Worm (Caenorhabditis elegans) whole organism, L4/young adult: ENCODE measurements around the gene nhr-119.

ENCODE experiments used
- W03F9.2 ChIP-seq: fragments of 150-350 bp; optimal IDR thresholded peaks from 2 replicates; lab custom pipeline; 2014; ENCODE audit warnings: missing biosample characterization, missing genetic modification characterization
- dao-5 ChIP-seq: sonication (generic microtip); optimal IDR thresholded peaks from 2 replicates; lab custom pipeline; 2016; ENCODE audit warnings: missing genotype, missing genetic modification characterization, moderate library complexity, missing compliant biosample characterization
- him-1 ChIP-seq: sonication (generic microtip); optimal IDR thresholded peaks from 2 replicates; lab custom pipeline; 2016; ENCODE audit warnings: missing genotype, missing genetic modification reagents, missing genetic modification characterization, missing compliant biosample characterization

Gene nhr-119

ce11 chrII:2796431-2796830 is 4.0 kb downstream of the nhr-119 start:
- TF ChIP-seq dao-5 (tag; lab: Kevin White, UChicago), result no peak
- no peak for TF ChIP-seq him-1
- no peak for TF ChIP-seq W03F9.2 (tag; lab: Kevin White, UChicago)

- no peak for TF ChIP-seq dao-5 (tag; lab: Kevin White, UChicago)
- no peak for TF ChIP-seq W03F9.2 (tag; lab: Kevin White, UChicago)
- TF ChIP-seq him-1, result no peak
Observed at ce11 chrII:2795413-2795812, 5.0 kb downstream of the nhr-119 start.

- TF ChIP-seq dao-5 (tag; lab: Kevin White, UChicago) (no peak), him-1 (no peak), W03F9.2 (tag; lab: Kevin White, UChicago) (no peak)
Observed at ce11 chrII:2791693-2792092, 8.7 kb downstream of the nhr-119 start.

- no peak for TF ChIP-seq him-1
- TF ChIP-seq W03F9.2 (tag; lab: Kevin White, UChicago), result no peak
- no peak for TF ChIP-seq dao-5 (tag; lab: Kevin White, UChicago)
Observed at ce11 chrII:2787849-2788248, 12.6 kb downstream of the nhr-119 start.

ce11 chrII:2787031-2787512 is 13.3 kb downstream of the nhr-119 start, which contains the start of the genes F08D12.12 and srpa-72:
Gene F08D12.12 (minus strand): TSS chrII:2787081.
Gene srpa-72 (plus strand): TSS chrII:2787481.
- TF ChIP-seq him-1, result no peak
- no peak for TF ChIP-seq W03F9.2 (tag; lab: Kevin White, UChicago)
- no peak for TF ChIP-seq dao-5 (tag; lab: Kevin White, UChicago)

- TF ChIP-seq W03F9.2 (tag; lab: Kevin White, UChicago) (no peak), him-1 (no peak), dao-5 (tag; lab: Kevin White, UChicago) (no peak)
Observed at ce11 chrII:2785787-2786186, 14.6 kb downstream of the nhr-119 start.

ce11 chrII:2783380-2783779 is 17.0 kb downstream of the nhr-119 start:
- TF ChIP-seq him-1, result no peak

ce11 chrII:2781355-2781754 is 19.0 kb downstream of the nhr-119 start, which contains the start of gene F08D12.2:
Gene F08D12.2 (plus strand): TSS chrII:2781655.
- TF ChIP-seq dao-5 (tag; lab: Kevin White, UChicago) (no peak), W03F9.2 (tag; lab: Kevin White, UChicago) (no peak), him-1 (no peak)

ce11 chrII:2780804-2781203 is 19.6 kb downstream of the nhr-119 start:
- TF ChIP-seq dao-5 (tag; lab: Kevin White, UChicago) (no peak), W03F9.2 (tag; lab: Kevin White, UChicago) (no peak), him-1 (no peak)

ce11 chrII:2779253-2779652 is 21.1 kb downstream of the nhr-119 start, which contains the start of gene F08D12.3:
Gene F08D12.3 (plus strand): TSS chrII:2779553.
- no peak for TF ChIP-seq dao-5 (tag; lab: Kevin White, UChicago)

ce11 chrII:2777846-2778245 is 22.6 kb downstream of the nhr-119 start, which contains the start of gene F08D12.4:
Gene F08D12.4 (plus strand): TSS chrII:2778146.
- no peak for TF ChIP-seq him-1
- no peak for TF ChIP-seq dao-5 (tag; lab: Kevin White, UChicago)
- TF ChIP-seq W03F9.2 (tag; lab: Kevin White, UChicago), result no peak

- TF ChIP-seq W03F9.2 (tag; lab: Kevin White, UChicago) (no peak), him-1 (no peak), dao-5 (tag; lab: Kevin White, UChicago) (no peak)
Observed at ce11 chrII:2774904-2775303, 25.5 kb downstream of the nhr-119 start, which contains the start of gene fbxb-111. Gene fbxb-111 (minus strand): TSS chrII:2775004.

- TF ChIP-seq W03F9.2 (tag; lab: Kevin White, UChicago), result no peak
- no peak for TF ChIP-seq dao-5 (tag; lab: Kevin White, UChicago)
- no peak for TF ChIP-seq him-1
Observed at ce11 chrII:2773534-2773933, 26.9 kb downstream of the nhr-119 start, which contains the start of gene sdz-9. Gene sdz-9 (minus strand): TSS chrII:2773634.

ce11 chrII:2772166-2772565 is 28.2 kb downstream of the nhr-119 start, which contains the start of gene sdz-10:
Gene sdz-10 (minus strand): TSS chrII:2772266.
- no peak for TF ChIP-seq him-1

ce11 chrII:2770788-2771187 is 29.6 kb downstream of the nhr-119 start, which contains the start of gene fbxb-105:
Gene fbxb-105 (minus strand): TSS chrII:2770888.
- no peak for TF ChIP-seq W03F9.2 (tag; lab: Kevin White, UChicago)
- no peak for TF ChIP-seq him-1
- TF ChIP-seq dao-5 (tag; lab: Kevin White, UChicago), result no peak
